Fruit fly (Drosophila melanogaster): ENCODE data around the gene CG14929.

- no peak for TF ChIP-seq tj (GFP tag; optimal IDR thresholded peaks at IDR 0.05)
- TF ChIP-seq CG11617 (GFP tag; optimal IDR thresholded peaks at IDR 0.05), result no peak
- no peak for TF ChIP-seq CG7045 (GFP tag; optimal IDR thresholded peaks at IDR 0.05)
- no peak for TF ChIP-seq kay (GFP tag; ENCODE audit: borderline replicate concordance)
- no peak for TF ChIP-seq CG5204 (GFP tag; optimal IDR thresholded peaks at IDR 0.05)
- no peak for TF ChIP-seq cnc (optimal IDR thresholded peaks at IDR 0.05)
- no peak for TF ChIP-seq cic (GFP tag; optimal IDR thresholded peaks at IDR 0.05)
- no peak for TF ChIP-seq ovo (GFP tag; optimal IDR thresholded peaks at IDR 0.05)
- no peak for TF ChIP-seq CG1620 (GFP tag; optimal IDR thresholded peaks at IDR 0.05)
- TF ChIP-seq CG33017 (tag; optimal IDR thresholded peaks at IDR 0.05), result no peak
- TF ChIP-seq bab1 (GFP tag; optimal IDR thresholded peaks at IDR 0.05), result no peak
- TF ChIP-seq Clk (GFP tag; optimal IDR thresholded peaks at IDR 0.05), result no peak
- no peak for TF ChIP-seq CG12768 (GFP tag; optimal IDR thresholded peaks at IDR 0.05)
These were observed 16.9 kb upstream of the CG14929 start for dm6 chr2L:11502698-11503097.
